Worm (Caenorhabditis elegans) whole organism, early embryonic: Measurements from ENCODE around the gene F15A4.10.
A peak's percentile ranks its signal among the peaks of the same experiment; 100 is the strongest.

Experiments
- B0310.2 ChIP-seq: sonication (generic microtip); optimal IDR thresholded peaks from 2 replicates; lab custom pipeline; 2016; ENCODE audit warnings: mild to moderate bottlenecking, missing genetic modification characterization, missing compliant biosample characterization
- F13C5.2 ChIP-seq: sonication (generic microtip); optimal IDR thresholded peaks from 2 replicates; lab custom pipeline; 2017; ENCODE audit warnings: mild to moderate bottlenecking, missing genetic modification characterization, inconsistent platforms, missing compliant biosample characterization
- aly-1 ChIP-seq: sonication (generic microtip); optimal IDR thresholded peaks from 2 replicates; lab custom pipeline; 2016; ENCODE audit warnings: missing genetic modification characterization, missing compliant biosample characterization
- ama-1 ChIP-seq: fragments of 150-350 bp; optimal IDR thresholded peaks from 2 replicates; lab custom pipeline; 2014
- ceh-13 ChIP-seq: fragments of 200-800 bp; sonication (Bioruptor generic); optimal IDR thresholded peaks from 2 replicates; lab custom pipeline; 2018; ENCODE audit warnings: mild to moderate bottlenecking, missing genetic modification characterization, missing compliant biosample characterization
- ceh-36 ChIP-seq: sonication (generic microtip); optimal IDR thresholded peaks from 2 replicates; lab custom pipeline; 2016; ENCODE audit warnings: missing genetic modification characterization, inconsistent platforms, missing compliant biosample characterization
- ets-7 ChIP-seq: sonication (generic microtip); optimal IDR thresholded peaks from 2 replicates; lab custom pipeline; 2016; ENCODE audit warnings: missing genotype, missing genetic modification characterization, missing compliant biosample characterization
- flt-1 ChIP-seq: fragments of 200-800 bp; sonication (Bioruptor generic); IDR thresholded peaks from 2 replicates; pipeline ENCODE4 v1.3.6; 2022; ENCODE audit warnings: missing genetic modification characterization, missing compliant biosample characterization
- hmbx-1 ChIP-seq: sonication (generic microtip); optimal IDR thresholded peaks from 2 replicates; lab custom pipeline; 2016; ENCODE audit warnings: mild to moderate bottlenecking, missing genetic modification characterization, missing compliant biosample characterization
- hmg-4 ChIP-seq: fragments of 200-800 bp; sonication (Bioruptor generic); optimal IDR thresholded peaks from 2 replicates; lab custom pipeline; 2018; ENCODE audit warnings: mild to moderate bottlenecking, missing genetic modification characterization, missing compliant biosample characterization
- hnd-1 ChIP-seq: sonication (generic microtip); optimal IDR thresholded peaks from 2 replicates; lab custom pipeline; 2016; ENCODE audit warnings: missing genetic modification characterization, missing compliant biosample characterization
- pes-1 ChIP-seq: fragments of 200-800 bp; sonication (Bioruptor generic); IDR thresholded peaks from 2 replicates; pipeline ENCODE4 v1.3.6; 2022; ENCODE audit warnings: missing genetic modification reagents, missing genetic modification characterization, missing compliant biosample characterization
- scrt-1 ChIP-seq: fragments of 200-800 bp; sonication (Bioruptor generic); IDR thresholded peaks from 2 replicates; pipeline ENCODE4 v1.3.6; 2022; ENCODE audit warnings: missing genetic modification characterization, missing compliant biosample characterization
- sea-1 ChIP-seq: fragments of 200-800 bp; sonication (Bioruptor generic); conservative IDR thresholded peaks from 2 replicates; pipeline ENCODE4 v1.3.6; 2022; ENCODE audit warnings: missing genetic modification characterization, missing compliant biosample characterization
- tbx-11 ChIP-seq: fragments of 200-800 bp; sonication (Bioruptor generic); IDR thresholded peaks from 2 replicates; pipeline ENCODE4 v1.3.6; 2022; ENCODE audit warnings: missing genetic modification characterization, missing compliant biosample characterization
- tbx-37 ChIP-seq: fragments of 200-800 bp; sonication (Bioruptor generic); conservative IDR thresholded peaks from 2 replicates; pipeline ENCODE4 v1.3.6; 2022; ENCODE audit warnings: missing genetic modification reagents, missing genetic modification characterization, missing compliant biosample characterization
- tra-4 ChIP-seq: sonication (generic microtip); optimal IDR thresholded peaks from 2 replicates; lab custom pipeline; 2017; ENCODE audit warnings: missing genetic modification characterization, missing compliant biosample characterization

F15A4.10 gene

DNA sequence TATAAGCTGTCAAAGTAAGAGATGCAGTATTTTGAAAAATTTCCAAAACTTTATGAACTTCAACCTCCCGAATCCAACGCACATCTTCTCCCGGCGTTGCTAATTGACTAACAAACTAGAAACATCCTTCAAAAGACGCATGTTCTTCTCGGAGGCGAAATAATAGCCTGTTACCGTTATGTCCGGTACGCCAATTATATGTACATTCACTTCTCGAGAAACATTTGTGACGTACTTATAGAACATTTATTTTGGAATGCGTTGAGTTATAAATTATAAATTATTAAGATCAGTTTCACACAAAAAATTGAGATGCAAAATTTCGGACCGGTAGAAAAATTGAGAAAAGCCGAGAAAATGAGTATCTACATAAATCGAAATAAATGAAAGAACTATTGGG, 12.0 kb upstream of the F15A4.10 start, which contains the start of gene T21B4.3:
Gene T21B4.3, minus strand, starts transcription at position 101 of the 400 bp plus-strand sequence.
- TF ChIP-seq sea-1 (GFP tag; lab: Robert Waterston, UW) (no peak), B0310.2 (no peak), ceh-13 (GFP tag; lab: Kevin White, UChicago) (no peak), hmbx-1 (tag; lab: Kevin White, UChicago) (no peak), hnd-1 (tag; lab: Kevin White, UChicago) (no peak), tbx-11 (no peak), pes-1 (GFP tag; lab: Robert Waterston, UW) (no peak), flt-1 (GFP tag; lab: Robert Waterston, UW) (no peak), aly-1 (no peak), tra-4 (tag; lab: Kevin White, UChicago) (no peak), F13C5.2 (tag; lab: Kevin White, UChicago) (no peak), tbx-37 (GFP tag; lab: Robert Waterston, UW) (no peak), hmg-4 (GFP tag; lab: Kevin White, UChicago) (no peak), ama-1 (lab: Kevin White, UChicago) (no peak), ets-7 (tag; lab: Kevin White, UChicago) (no peak)

- TF ChIP-seq ceh-36 (tag; lab: Kevin White, UChicago) = peak; percentile 94
- TF ChIP-seq hnd-1 (tag; lab: Kevin White, UChicago) = peak; percentile 88
- TF ChIP-seq hmg-4 (GFP tag; lab: Kevin White, UChicago) = peak; percentile 92
- TF ChIP-seq tra-4 (tag; lab: Kevin White, UChicago) = peak; percentile 85
- TF ChIP-seq ceh-13 (GFP tag; lab: Kevin White, UChicago) = peak; percentile 84
- TF ChIP-seq F13C5.2 (tag; lab: Kevin White, UChicago) = peak; percentile 95
- peak; percentile 98 for TF ChIP-seq pes-1 (GFP tag; lab: Robert Waterston, UW)
- TF ChIP-seq tbx-11 = peak; percentile 97
- TF ChIP-seq sea-1 (GFP tag; lab: Robert Waterston, UW) = peak; percentile 95
- TF ChIP-seq flt-1 (GFP tag; lab: Robert Waterston, UW) = peak; percentile 98
- peak; percentile 98 for TF ChIP-seq tbx-37 (GFP tag; lab: Robert Waterston, UW)
- TF ChIP-seq hmbx-1 (tag; lab: Kevin White, UChicago) = peak; percentile 79
- TF ChIP-seq B0310.2 = peak; percentile 91
- TF ChIP-seq ets-7 (tag; lab: Kevin White, UChicago) = peak; percentile 93
- TF ChIP-seq aly-1 = peak; percentile 90
- TF ChIP-seq scrt-1 (GFP tag; lab: Robert Waterston, UW) = peak; percentile 98
- TF ChIP-seq ama-1 (lab: Kevin White, UChicago) = no peak
Measured at ce11 chrII:12494556-12495131, 9.7 kb upstream of the F15A4.10 start, which contains the start of gene col-85. Gene col-85, minus strand, starts transcription at chrII:12495095.

- TF ChIP-seq ceh-13 (GFP tag; lab: Kevin White, UChicago) (no peak), hnd-1 (tag; lab: Kevin White, UChicago) (no peak), flt-1 (GFP tag; lab: Robert Waterston, UW) (no peak), hmg-4 (GFP tag; lab: Kevin White, UChicago) (no peak), tbx-37 (GFP tag; lab: Robert Waterston, UW) (no peak), aly-1 (no peak), hmbx-1 (tag; lab: Kevin White, UChicago) (no peak), sea-1 (GFP tag; lab: Robert Waterston, UW) (no peak), ets-7 (tag; lab: Kevin White, UChicago) (no peak), pes-1 (GFP tag; lab: Robert Waterston, UW) (no peak)
Measured at ce11 chrII:12494067-12494477, 9.1 kb upstream of the F15A4.10 start.

DNA sequence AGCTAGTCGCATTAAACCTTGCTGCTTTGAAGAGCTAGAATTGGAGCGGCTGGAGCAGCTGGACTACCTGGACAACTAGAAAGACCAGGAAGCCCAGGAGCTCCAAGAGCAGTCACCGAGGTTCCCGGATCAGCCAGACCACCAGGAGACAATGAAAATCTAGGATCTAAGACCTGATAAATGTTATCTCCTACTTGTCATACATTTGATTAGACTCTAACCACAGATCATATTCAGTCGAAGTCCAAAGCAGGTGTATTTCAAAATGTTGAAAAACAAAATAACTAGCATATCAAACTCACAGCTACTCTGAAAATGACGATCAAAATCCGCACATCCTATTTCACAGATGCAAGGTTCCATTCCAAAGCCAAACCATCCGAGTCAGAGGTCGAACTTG, 7.0 kb upstream of the F15A4.10 start, which contains the start of gene srz-6:
Gene srz-6, plus strand, starts transcription at position 301 of the 400 bp plus-strand sequence.
- no peak for TF ChIP-seq aly-1
- TF ChIP-seq B0310.2 = no peak
- no peak for TF ChIP-seq sea-1 (GFP tag; lab: Robert Waterston, UW)
- no peak for TF ChIP-seq ceh-36 (tag; lab: Kevin White, UChicago)
- TF ChIP-seq hnd-1 (tag; lab: Kevin White, UChicago) = no peak
- TF ChIP-seq ama-1 (lab: Kevin White, UChicago) = no peak
- no peak for TF ChIP-seq ets-7 (tag; lab: Kevin White, UChicago)
- no peak for TF ChIP-seq flt-1 (GFP tag; lab: Robert Waterston, UW)
- TF ChIP-seq scrt-1 (GFP tag; lab: Robert Waterston, UW) = no peak
- TF ChIP-seq hmg-4 (GFP tag; lab: Kevin White, UChicago) = no peak
- TF ChIP-seq tbx-11 = no peak
- TF ChIP-seq tbx-37 (GFP tag; lab: Robert Waterston, UW) = no peak
- no peak for TF ChIP-seq pes-1 (GFP tag; lab: Robert Waterston, UW)
- TF ChIP-seq F13C5.2 (tag; lab: Kevin White, UChicago) = no peak
- no peak for TF ChIP-seq hmbx-1 (tag; lab: Kevin White, UChicago)

ce11 chrII:12489903-12490302, 4.9 kb upstream of the F15A4.10 start, which contains the start of gene T21B4.15:
Gene T21B4.15, plus strand, starts transcription at chrII:12490203.
- TF ChIP-seq ama-1 (lab: Kevin White, UChicago) = no peak

- TF ChIP-seq tra-4 (tag; lab: Kevin White, UChicago) (no peak), ceh-13 (GFP tag; lab: Kevin White, UChicago) (no peak), F13C5.2 (tag; lab: Kevin White, UChicago) (no peak), flt-1 (GFP tag; lab: Robert Waterston, UW) (no peak), B0310.2 (no peak), tbx-37 (GFP tag; lab: Robert Waterston, UW) (no peak), scrt-1 (GFP tag; lab: Robert Waterston, UW) (no peak), sea-1 (GFP tag; lab: Robert Waterston, UW) (no peak), ets-7 (tag; lab: Kevin White, UChicago) (no peak), hmg-4 (GFP tag; lab: Kevin White, UChicago) (no peak), tbx-11 (no peak), ceh-36 (tag; lab: Kevin White, UChicago) (no peak), hnd-1 (tag; lab: Kevin White, UChicago) (no peak), hmbx-1 (tag; lab: Kevin White, UChicago) (no peak), pes-1 (GFP tag; lab: Robert Waterston, UW) (no peak), aly-1 (no peak), ama-1 (lab: Kevin White, UChicago) (no peak)
Measured at ce11 chrII:12488810-12489209, 3.9 kb upstream of the F15A4.10 start.
